Worm (Caenorhabditis elegans): ENCODE data around the gene hst-2.
A peak's percentile ranks its signal among the peaks of the same experiment; 100 is the strongest.

hst-2 gene

DNA sequence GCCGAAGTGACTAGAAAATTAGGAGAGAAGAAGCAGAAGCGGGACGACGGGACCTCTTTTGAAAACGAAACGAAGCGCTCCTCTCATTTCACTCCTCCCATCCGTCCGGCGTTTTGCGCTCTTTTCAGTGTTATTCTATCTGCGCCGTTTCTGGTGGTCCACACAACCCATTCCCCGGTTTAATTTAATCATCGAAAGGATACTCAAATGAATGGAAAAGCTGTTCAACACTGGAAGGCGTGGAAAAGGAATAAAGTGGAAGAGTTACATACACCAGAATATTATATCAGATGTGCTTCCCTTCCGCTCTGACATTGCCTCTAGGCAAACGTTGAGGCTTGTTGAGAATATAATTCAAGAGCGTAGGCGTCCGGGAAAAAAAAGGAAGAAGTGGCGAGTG is 38.1 kb upstream of the hst-2 start:
- no peak for TF ChIP-seq Y55F3AM.14 (GFP tag; optimal IDR thresholded peaks at IDR 0.05)
- TF ChIP-seq nhr-237 (tag; optimal IDR thresholded peaks at IDR 0.05) = no peak
- TF ChIP-seq lin-11 (tag; optimal IDR thresholded peaks at IDR 0.05) = no peak
- TF ChIP-seq nhr-21 (tag; optimal IDR thresholded peaks at IDR 0.05) = no peak
- TF ChIP-seq nhr-6 (tag; optimal IDR thresholded peaks at IDR 0.05) = no peak
- no peak for TF ChIP-seq dmd-4 (tag; optimal IDR thresholded peaks at IDR 0.05)
- no peak for TF ChIP-seq lin-13 (GFP tag; optimal IDR thresholded peaks at IDR 0.05)
- TF ChIP-seq ztf-11 (tag; optimal IDR thresholded peaks at IDR 0.05) = no peak
- TF ChIP-seq ztf-4 (tag; optimal IDR thresholded peaks at IDR 0.05) = no peak
- TF ChIP-seq gmeb-1 (tag; optimal IDR thresholded peaks at IDR 0.05) = no peak
- no peak for TF ChIP-seq ceh-82 (tag; optimal IDR thresholded peaks at IDR 0.05)
- no peak for TF ChIP-seq zag-1 (tag; optimal IDR thresholded peaks at IDR 0.05)
- no peak for TF ChIP-seq lsy-2 (tag; optimal IDR thresholded peaks at IDR 0.05)

- no peak for TF ChIP-seq nhr-129 (tag; optimal IDR thresholded peaks at IDR 0.05)
- no peak for TF ChIP-seq nhr-77 (tag; optimal IDR thresholded peaks at IDR 0.05)
- TF ChIP-seq zag-1 (tag; optimal IDR thresholded peaks at IDR 0.05) = peak; percentile 24
- peak; percentile 7 for TF ChIP-seq sma-9 (GFP tag; optimal IDR thresholded peaks at IDR 0.05)
- TF ChIP-seq sma-9 (tag; optimal IDR thresholded peaks at IDR 0.05) = no peak
Observed at ce11 chrX:11243604-11244003, 36.6 kb upstream of the hst-2 start.

DNA sequence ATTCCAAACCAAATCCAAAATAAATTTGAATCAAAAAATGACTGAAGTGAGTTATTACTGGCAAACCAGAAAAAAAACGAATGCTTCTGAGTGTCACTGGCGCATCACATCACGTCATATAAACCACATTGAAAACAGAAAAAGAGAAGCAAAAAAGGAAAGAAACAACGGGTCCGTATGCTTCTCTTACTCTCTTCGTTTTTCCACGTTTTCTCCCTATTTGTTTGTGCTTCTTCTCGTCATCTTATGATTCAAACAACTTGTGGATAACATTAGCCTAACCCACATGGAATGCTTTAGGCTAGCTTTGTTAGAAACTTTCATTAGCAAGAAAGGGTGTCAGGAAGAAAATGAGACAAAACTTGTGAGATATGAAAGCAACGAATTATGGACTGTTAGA is 34.5 kb upstream of the hst-2 start:
- TF ChIP-seq crh-2 (tag; optimal IDR thresholded peaks at IDR 0.05) (peak; percentile 53), F13H6.1 (tag; optimal IDR thresholded peaks at IDR 0.05) (no peak), ztf-4 (tag; optimal IDR thresholded peaks at IDR 0.05) (peak; percentile 8), nhr-25 (tag; optimal IDR thresholded peaks at IDR 0.05) (no peak), zag-1 (tag; optimal IDR thresholded peaks at IDR 0.05) (peak; percentile 65), nhr-23 (tag; optimal IDR thresholded peaks at IDR 0.05) (no peak), nhr-12 (tag; optimal IDR thresholded peaks at IDR 0.05) (no peak), sma-9 (GFP tag; optimal IDR thresholded peaks at IDR 0.05) (no peak), sma-9 (tag; optimal IDR thresholded peaks at IDR 0.05) (no peak), elt-3 (tag; optimal IDR thresholded peaks at IDR 0.05) (no peak), ceh-82 (tag; optimal IDR thresholded peaks at IDR 0.05) (no peak), unc-62 (GFP tag; optimal IDR thresholded peaks at IDR 0.05) (no peak), sem-4 (tag; optimal IDR thresholded peaks at IDR 0.05) (no peak), lin-13 (GFP tag; optimal IDR thresholded peaks at IDR 0.05) (no peak), nhr-129 (tag; optimal IDR thresholded peaks at IDR 0.05) (peak; percentile 37), lsy-2 (tag; optimal IDR thresholded peaks at IDR 0.05) (peak in 1 of 2 experiments; percentile 25), blmp-1 (tag; optimal IDR thresholded peaks at IDR 0.05; ENCODE audit: insufficient read depth) (no peak), lin-39 (tag; optimal IDR thresholded peaks at IDR 0.05) (no peak), gmeb-1 (tag; optimal IDR thresholded peaks at IDR 0.05) (no peak), nhr-6 (tag; optimal IDR thresholded peaks at IDR 0.05) (no peak), mdl-1 (tag; optimal IDR thresholded peaks at IDR 0.05) (no peak), snpc-4 (tag; optimal IDR thresholded peaks at IDR 0.05) (no peak), R02D3.7 (tag; optimal IDR thresholded peaks at IDR 0.05) (no peak), nhr-77 (tag; optimal IDR thresholded peaks at IDR 0.05) (no peak), ztf-11 (tag; optimal IDR thresholded peaks at IDR 0.05) (no peak), mbf-1 (tag; optimal IDR thresholded peaks at IDR 0.05) (no peak), ceh-16 (tag; optimal IDR thresholded peaks at IDR 0.05) (no peak), unc-55 (GFP tag; optimal IDR thresholded peaks at IDR 0.05) (peak; percentile 77), nhr-10 (tag; optimal IDR thresholded peaks at IDR 0.05) (no peak), egl-27 (tag; optimal IDR thresholded peaks at IDR 0.05) (no peak), skn-1 (tag; optimal IDR thresholded peaks at IDR 0.05) (no peak), ama-1 (optimal IDR thresholded peaks at IDR 0.05) (no peak), aly-2 (tag; optimal IDR thresholded peaks at IDR 0.05) (no peak), nhr-11 (tag; optimal IDR thresholded peaks at IDR 0.05) (no peak), alr-1 (tag; optimal IDR thresholded peaks at IDR 0.05) (no peak), nhr-237 (tag; optimal IDR thresholded peaks at IDR 0.05) (no peak), elt-1 (tag; optimal IDR thresholded peaks at IDR 0.05) (no peak), ztf-1 (GFP tag; conservative IDR thresholded peaks at IDR 0.05) (no peak), fos-1 (tag; optimal IDR thresholded peaks at IDR 0.05) (no peak), nhr-21 (tag; optimal IDR thresholded peaks at IDR 0.05) (no peak), lin-11 (tag; optimal IDR thresholded peaks at IDR 0.05) (no peak), sma-3 (GFP tag; optimal IDR thresholded peaks at IDR 0.05) (no peak), ZK546.5 (tag; optimal IDR thresholded peaks at IDR 0.05) (no peak), Y55F3AM.14 (GFP tag; optimal IDR thresholded peaks at IDR 0.05) (no peak), C34F6.9 (tag; optimal IDR thresholded peaks at IDR 0.05) (peak; percentile 57), mab-5 (tag; optimal IDR thresholded peaks at IDR 0.05) (no peak), dmd-4 (tag; optimal IDR thresholded peaks at IDR 0.05) (no peak), peb-1 (tag; optimal IDR thresholded peaks at IDR 0.05) (no peak), unc-39 (tag; optimal IDR thresholded peaks at IDR 0.05) (no peak)

Data from whole organism, L2 larva.